Worm (Caenorhabditis elegans) whole organism, young adult: ENCODE results near the gene igeg-2.

Experiments
- F37B4.10 ChIP-seq: fragments of 200-800 bp; sonication (Bioruptor generic); IDR thresholded peaks from 2 replicates; pipeline ENCODE4 v1.3.6; 2022; ENCODE audit warnings: missing genetic modification characterization, missing compliant biosample characterization
- K11D2.4 ChIP-seq: fragments of 200-800 bp; sonication (Bioruptor generic); IDR thresholded peaks from 2 replicates; pipeline ENCODE4 v1.3.6; 2022; ENCODE audit warnings: missing genetic modification reagents, missing genetic modification characterization, missing compliant biosample characterization
- Y79H2A.3 ChIP-seq: fragments of 200-800 bp; sonication (Bioruptor generic); conservative IDR thresholded peaks from 2 replicates; pipeline ENCODE4 v1.3.6; 2022; ENCODE audit warnings: missing genetic modification reagents, missing genetic modification characterization, missing compliant biosample characterization
- lag-1 ChIP-seq: fragments of 200-800 bp; sonication (Bioruptor generic); IDR thresholded peaks from 2 replicates; pipeline ENCODE4 v1.3.6; 2022; ENCODE audit warnings: missing genetic modification reagents, missing genetic modification characterization, missing compliant biosample characterization
- mcd-1 ChIP-seq: fragments of 200-800 bp; sonication (Bioruptor generic); IDR thresholded peaks from 2 replicates; pipeline ENCODE4 v1.3.6; 2022; ENCODE audit warnings: missing genetic modification reagents, missing genetic modification characterization, missing compliant biosample characterization
- snpc-1.1 ChIP-seq: sonication (generic microtip); optimal IDR thresholded peaks from 2 replicates; lab custom pipeline; 2017; ENCODE audit warnings: missing genetic modification characterization, mild to moderate bottlenecking, missing compliant biosample characterization, antibody characterized with exemption, moderate library complexity, missing genotype, missing genetic modification reagents; ENCODE audit not compliant: insufficient read depth

DNA sequence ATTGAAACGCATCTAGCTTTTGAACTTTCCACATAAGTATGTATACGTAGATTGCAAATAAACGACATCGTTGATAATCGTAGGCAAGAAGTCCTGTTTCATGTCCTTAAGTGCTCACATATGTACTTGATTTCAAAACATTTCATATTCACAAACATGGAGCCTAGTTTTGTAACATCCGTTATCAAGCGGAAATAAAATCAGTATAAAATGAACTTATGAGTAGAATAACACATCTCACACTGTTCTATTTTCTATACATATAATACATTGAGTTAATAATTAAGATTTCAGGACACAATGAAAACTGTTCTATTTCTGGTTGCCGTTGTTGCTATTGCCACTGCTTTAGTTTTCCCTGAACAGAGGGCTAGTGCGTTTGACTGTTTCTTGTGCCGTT is 43.4 kb upstream of the igeg-2 start, which contains the start of gene spp-21:
- no peak for TF ChIP-seq lag-1 (GFP tag; lab: Robert Waterston, UW)
- no peak for TF ChIP-seq snpc-1.1 (tag; lab: Kevin White, UChicago)
- no peak for TF ChIP-seq Y79H2A.3 (GFP tag; lab: Robert Waterston, UW)
- no peak for TF ChIP-seq F37B4.10 (GFP tag; lab: Robert Waterston, UW)
- TF ChIP-seq mcd-1 (GFP tag; lab: Robert Waterston, UW) = no peak
- TF ChIP-seq K11D2.4 (GFP tag; lab: Robert Waterston, UW) = no peak
